Fruit fly (Drosophila melanogaster): ENCODE measurements around the gene Pkcdelta.

The Pkcdelta gene

dm6 chrX:12473953-12474468 lies 42.0 kb downstream of the Pkcdelta start (continued):
- TF ChIP-seq chm (GFP tag; IDR thresholded peaks at IDR 0.05) (no peak), CG4360 (GFP tag; IDR thresholded peaks at IDR 0.05) (peak; percentile 88), CG16815 (GFP tag; optimal IDR thresholded peaks at IDR 0.05) (peak; percentile 55), CG12155 (GFP tag; optimal IDR thresholded peaks at IDR 0.05) (peak; percentile 69), sug (tag; optimal IDR thresholded peaks at IDR 0.05) (peak; percentile 83), BtbVII (GFP tag; optimal IDR thresholded peaks at IDR 0.05) (peak; percentile 83), gsb-n (tag; optimal IDR thresholded peaks at IDR 0.05) (peak; percentile 53), sqz (GFP tag; optimal IDR thresholded peaks at IDR 0.05) (peak; percentile 57), Hmx (GFP tag; optimal IDR thresholded peaks at IDR 0.05) (no peak), ttk (GFP tag; IDR thresholded peaks at IDR 0.05) (peak; percentile 53), onecut (GFP tag; IDR thresholded peaks at IDR 0.05) (0 out of 2 replicates have a peak, but pooled peaks have one; percentile 30), peb (GFP tag; IDR thresholded peaks at IDR 0.05) (peak; percentile 38; the same call in 1 of the 2 replicates), sr (GFP tag; IDR thresholded peaks at IDR 0.05) (no peak), CG1832 (GFP tag; optimal IDR thresholded peaks at IDR 0.05) (no peak), Fer3 (tag; optimal IDR thresholded peaks at IDR 0.05) (peak; percentile 80), hb (GFP tag; IDR thresholded peaks at IDR 0.05; ENCODE audit: partially characterized antibody) (no peak), Hr51 (GFP tag; optimal IDR thresholded peaks at IDR 0.05) (peak in 1 of 2 experiments; percentile 89), gcm2 (GFP tag; optimal IDR thresholded peaks at IDR 0.05) (no peak), oc (tag; optimal IDR thresholded peaks at IDR 0.05) (peak; percentile 18), ranshi (GFP tag; IDR thresholded peaks at IDR 0.05) (peak; percentile 57; the same call in 1 of the 2 replicates), corto (GFP tag; optimal IDR thresholded peaks at IDR 0.05) (no peak), D (optimal IDR thresholded peaks at IDR 0.05) (no peak), D (GFP tag; optimal IDR thresholded peaks at IDR 0.05) (peak; percentile 64), CG1529 (GFP tag; optimal IDR thresholded peaks at IDR 0.05) (peak; percentile 48), Xbp1 (GFP tag; optimal IDR thresholded peaks at IDR 0.05) (peak; percentile 70), Ptx1 (GFP tag; IDR thresholded peaks at IDR 0.05) (peak; percentile 85), mam (GFP tag; optimal IDR thresholded peaks at IDR 0.05) (peak; percentile 38), Scr (GFP tag; IDR thresholded peaks at IDR 0.05; ENCODE audit: partially characterized antibody) (no peak), dan (GFP tag; IDR thresholded peaks at IDR 0.05) (no peak), btn (GFP tag; optimal IDR thresholded peaks at IDR 0.05) (no peak), CG3726 (GFP tag; IDR thresholded peaks at IDR 0.05) (no peak), Nf-YC (tag; optimal IDR thresholded peaks at IDR 0.05) (peak; percentile 86), ci (GFP tag; IDR thresholded peaks at IDR 0.05) (peak; percentile 51; the same call in 1 of the 3 replicates), CG31441 (GFP tag; IDR thresholded peaks at IDR 0.05) (peak; percentile 85), ewg (GFP tag; optimal IDR thresholded peaks at IDR 0.05) (peak; percentile 50), maf-S (GFP tag; optimal IDR thresholded peaks at IDR 0.05) (no peak), CG6683 (GFP tag; optimal IDR thresholded peaks at IDR 0.05) (peak; percentile 35), nom (GFP tag; optimal IDR thresholded peaks at IDR 0.05) (no peak), ato (GFP tag; IDR thresholded peaks at IDR 0.05; ENCODE audit: partially characterized antibody) (no peak), CG9609 (GFP tag; optimal IDR thresholded peaks at IDR 0.05) (no peak), CG8290 (GFP tag; optimal IDR thresholded peaks at IDR 0.05) (no peak), CG8290 (tag; optimal IDR thresholded peaks at IDR 0.05) (no peak), CG10267 (tag; optimal IDR thresholded peaks at IDR 0.05) (peak; percentile 72), slou (GFP tag; optimal IDR thresholded peaks at IDR 0.05) (peak; percentile 6), cato (GFP tag; optimal IDR thresholded peaks at IDR 0.05; ENCODE audit: borderline replicate concordance) (peak; percentile 33), gro (GFP tag; optimal IDR thresholded peaks at IDR 0.05) (peak; percentile 47), Med (GFP tag) (peak; percentile 81), ab (GFP tag; optimal IDR thresholded peaks at IDR 0.05) (no peak), twi (tag; optimal IDR thresholded peaks at IDR 0.05) (peak; percentile 76), vnd (GFP tag; IDR thresholded peaks at IDR 0.05; ENCODE audit: partially characterized antibody) (no peak), Mes4 (GFP tag; optimal IDR thresholded peaks at IDR 0.05) (no peak)
